Worm (Caenorhabditis elegans) whole organism, young adult: Measurements from ENCODE around the gene srx-46.
A peak's percentile ranks its signal among the peaks of the same experiment; 100 is the strongest.

Source experiments
- B0019.2 ChIP-seq: fragments of 200-800 bp; sonication (Bioruptor generic); conservative IDR thresholded peaks from 2 replicates; pipeline ENCODE4 v1.3.6; 2022; ENCODE audit warnings: missing genetic modification reagents, missing genetic modification characterization, missing compliant biosample characterization
- B0035.1 ChIP-seq: sonication (generic microtip); optimal IDR thresholded peaks from 2 replicates; lab custom pipeline; 2016; ENCODE audit warnings: missing genetic modification characterization, mild to moderate bottlenecking, missing compliant biosample characterization, missing genotype, missing genetic modification reagents
- C06A6.2 ChIP-seq: fragments of 200-800 bp; sonication (Bioruptor generic); conservative IDR thresholded peaks from 2 replicates; pipeline ENCODE4 v1.3.6; 2022; ENCODE audit warnings: missing genetic modification characterization, missing compliant biosample characterization
- F10E7.11 ChIP-seq: sonication (generic microtip); optimal IDR thresholded peaks from 2 replicates; lab custom pipeline; 2017; ENCODE audit warnings: mild to moderate bottlenecking, missing genetic modification characterization, moderate library complexity, missing compliant biosample characterization
- F33H1.4 ChIP-seq: fragments of 200-800 bp; sonication (Bioruptor generic); IDR thresholded peaks from 2 replicates; pipeline ENCODE4 v1.3.6; 2022; ENCODE audit warnings: missing genetic modification reagents, missing genetic modification characterization, missing compliant biosample characterization
- F39B2.1 ChIP-seq: fragments of 200-800 bp; sonication (Bioruptor generic); IDR thresholded peaks from 2 replicates; pipeline ENCODE4 v1.3.6; 2022; ENCODE audit warnings: missing genetic modification reagents, missing genetic modification characterization, missing compliant biosample characterization
- F52B5.7 ChIP-seq: sonication (generic microtip); optimal IDR thresholded peaks from 2 replicates; lab custom pipeline; 2016; ENCODE audit warnings: mild to moderate bottlenecking, missing genetic modification characterization, missing compliant biosample characterization
- F57A8.1 ChIP-seq: fragments of 200-800 bp; sonication (Bioruptor generic); optimal IDR thresholded peaks from 2 replicates; lab custom pipeline; 2018; ENCODE audit warnings: mild to moderate bottlenecking, missing genetic modification characterization, moderate library complexity, missing compliant biosample characterization
- F57C9.4 ChIP-seq: sonication (generic microtip); optimal IDR thresholded peaks from 2 replicates; lab custom pipeline; 2017; ENCODE audit warnings: mild to moderate bottlenecking, missing genetic modification characterization, missing compliant biosample characterization
- K12H6.12 ChIP-seq: fragments of 200-800 bp; sonication (Bioruptor generic); optimal IDR thresholded peaks from 2 replicates; lab custom pipeline; 2018; ENCODE audit warnings: mild to moderate bottlenecking, missing genetic modification characterization, missing compliant biosample characterization
- Y56A3A.18 ChIP-seq: fragments of 200-800 bp; sonication (Bioruptor generic); IDR thresholded peaks from 2 replicates; pipeline ENCODE4 v1.3.6; 2022; ENCODE audit warnings: missing genetic modification reagents, missing genetic modification characterization, missing compliant biosample characterization
- akir-1 ChIP-seq: fragments of 200-800 bp; sonication (Bioruptor generic); optimal IDR thresholded peaks from 2 replicates; lab custom pipeline; 2018; ENCODE audit warnings: mild to moderate bottlenecking, missing genetic modification characterization, moderate library complexity, missing compliant biosample characterization
- aptf-2 ChIP-seq: fragments of 200-800 bp; sonication (Bioruptor generic); conservative IDR thresholded peaks from 2 replicates; pipeline ENCODE4 v1.3.6; 2022; ENCODE audit warnings: missing genetic modification reagents, missing genetic modification characterization, missing compliant biosample characterization
- attf-3 ChIP-seq: fragments of 200-800 bp; sonication (Bioruptor generic); conservative IDR thresholded peaks from 2 replicates; pipeline ENCODE4 v1.3.6; 2022; ENCODE audit warnings: missing genetic modification reagents, missing genetic modification characterization, missing compliant biosample characterization
- attf-6 ChIP-seq: fragments of 200-800 bp; sonication (Bioruptor generic); IDR thresholded peaks from 2 replicates; pipeline ENCODE4 v1.3.6; 2022; ENCODE audit warnings: missing genetic modification reagents, missing genetic modification characterization, missing compliant biosample characterization
- cebp-1 ChIP-seq, 2 experiments: fragments of 200-800 bp in 1 of 2; sonication (Bioruptor generic) in 1 of 2; sonication (generic microtip) in 1 of 2; IDR thresholded peaks in 1 of 2; optimal IDR thresholded peaks in 1 of 2; 2 replicates each; pipeline versions ENCODE4 v1.3.6 to Lab custom; 2017 to 2022; ENCODE audit warnings: missing compliant biosample characterization in 2 of 2, missing genetic modification characterization in 2 of 2, mild to moderate bottlenecking in 1 of 2, missing genetic modification reagents in 1 of 2, moderate library complexity in 1 of 2
- cebp-2 ChIP-seq: fragments of 200-800 bp; sonication (Bioruptor generic); IDR thresholded peaks from 2 replicates; pipeline ENCODE4 v1.3.6; 2022; ENCODE audit warnings: missing genetic modification characterization, missing compliant biosample characterization
- ceh-40 ChIP-seq: fragments of 200-800 bp; sonication (Bioruptor generic); IDR thresholded peaks from 2 replicates; pipeline ENCODE4 v1.3.6; 2022; ENCODE audit warnings: missing genetic modification characterization, missing compliant biosample characterization
- ceh-79 ChIP-seq: sonication (generic microtip); optimal IDR thresholded peaks from 2 replicates; lab custom pipeline; 2017; ENCODE audit warnings: mild to moderate bottlenecking, missing genetic modification characterization, missing compliant biosample characterization
- ceh-91 ChIP-seq: fragments of 200-800 bp; sonication (Bioruptor generic); IDR thresholded peaks from 2 replicates; pipeline ENCODE4 v1.3.6; 2022; ENCODE audit warnings: missing genetic modification reagents, missing genetic modification characterization, missing compliant biosample characterization
- dpff-1 ChIP-seq: sonication (generic microtip); optimal IDR thresholded peaks from 2 replicates; lab custom pipeline; 2017; ENCODE audit warnings: mild to moderate bottlenecking, missing genetic modification characterization, missing compliant biosample characterization
- dpl-1 ChIP-seq: fragments of 150-350 bp; optimal IDR thresholded peaks from 2 replicates; lab custom pipeline; 2014; ENCODE audit warnings: missing biosample characterization, missing genetic modification reagents, missing genetic modification characterization
- ets-4 ChIP-seq: fragments of 200-800 bp; sonication (Bioruptor generic); optimal IDR thresholded peaks from 2 replicates; lab custom pipeline; 2018; ENCODE audit warnings: mild to moderate bottlenecking, missing genetic modification characterization, missing compliant biosample characterization
- fkh-3 ChIP-seq: sonication (generic microtip); optimal IDR thresholded peaks from 2 replicates; lab custom pipeline; 2016; ENCODE audit warnings: mild to moderate bottlenecking, missing genetic modification characterization, missing compliant biosample characterization
- hlh-26 ChIP-seq: fragments of 200-800 bp; sonication (Bioruptor generic); conservative IDR thresholded peaks from 2 replicates; pipeline ENCODE4 v1.3.6; 2022; ENCODE audit warnings: missing genetic modification reagents, missing genetic modification characterization, missing compliant biosample characterization
- hmg-20 ChIP-seq: fragments of 200-800 bp; sonication (Bioruptor generic); IDR thresholded peaks from 2 replicates; pipeline ENCODE4 v1.3.6; 2022; ENCODE audit warnings: missing genetic modification reagents, missing genetic modification characterization, missing compliant biosample characterization
- lag-1 ChIP-seq: fragments of 200-800 bp; sonication (Bioruptor generic); IDR thresholded peaks from 2 replicates; pipeline ENCODE4 v1.3.6; 2022; ENCODE audit warnings: missing genetic modification reagents, missing genetic modification characterization, missing compliant biosample characterization
- let-526 ChIP-seq: fragments of 200-800 bp; sonication (Bioruptor generic); IDR thresholded peaks from 2 replicates; pipeline ENCODE4 v1.3.6; 2022; ENCODE audit warnings: missing genetic modification reagents, missing genetic modification characterization, missing compliant biosample characterization
- let-607 ChIP-seq, 2 experiments: fragments of 200-800 bp in 1 of 2; sonication (Bioruptor generic) in 1 of 2; sonication (generic microtip) in 1 of 2; optimal IDR thresholded peaks; 2 replicates each; lab custom pipeline; 2016 to 2018; ENCODE audit warnings: mild to moderate bottlenecking in 2 of 2, missing compliant biosample characterization in 2 of 2, missing genetic modification characterization in 2 of 2, moderate library complexity in 2 of 2, missing genotype in 1 of 2
- lin-26 ChIP-seq: fragments of 200-800 bp; sonication (Bioruptor generic); IDR thresholded peaks from 2 replicates; pipeline ENCODE4 v1.3.6; 2022; ENCODE audit warnings: missing genetic modification reagents, missing genetic modification characterization, missing compliant biosample characterization
- lin-35 ChIP-seq, 3 experiments: fragments of 150-350 bp in 2 of 3; sonication (generic microtip) in 1 of 3; optimal IDR thresholded peaks; 2 replicates each; lab custom pipeline; 2014 to 2018; ENCODE audit warnings: missing biosample characterization in 3 of 3, missing genetic modification characterization in 3 of 3, missing genetic modification reagents in 3 of 3
- lsy-27 ChIP-seq: sonication (generic microtip); optimal IDR thresholded peaks from 2 replicates; lab custom pipeline; 2017; ENCODE audit warnings: missing genetic modification characterization, mild to moderate bottlenecking, missing compliant biosample characterization, antibody characterized with exemption, missing genotype, borderline replicate concordance; ENCODE audit not compliant: insufficient read depth
- madf-10 ChIP-seq: sonication (generic microtip); optimal IDR thresholded peaks from 2 replicates; lab custom pipeline; 2016; ENCODE audit warnings: mild to moderate bottlenecking, missing genetic modification characterization, missing compliant biosample characterization
- madf-3 ChIP-seq: fragments of 200-800 bp; sonication (Bioruptor generic); IDR thresholded peaks from 2 replicates; pipeline ENCODE4 v1.3.6; 2022; ENCODE audit warnings: missing genetic modification reagents, missing genetic modification characterization, missing compliant biosample characterization
- madf-6 ChIP-seq: fragments of 200-800 bp; sonication (Bioruptor generic); IDR thresholded peaks from 2 replicates; pipeline ENCODE4 v1.3.6; 2022; ENCODE audit warnings: missing genetic modification reagents, missing genetic modification characterization, missing compliant biosample characterization
- mxl-1 ChIP-seq: sonication (generic microtip); optimal IDR thresholded peaks from 2 replicates; lab custom pipeline; 2016; ENCODE audit warnings: missing genetic modification characterization, missing compliant biosample characterization
- nfya-1 ChIP-seq: sonication (generic microtip); optimal IDR thresholded peaks from 2 replicates; lab custom pipeline; 2017; ENCODE audit warnings: antibody characterized with exemption, missing compliant biosample characterization, missing genetic modification characterization, borderline replicate concordance; ENCODE audit not compliant: insufficient read depth
- nhr-120 ChIP-seq: fragments of 200-800 bp; sonication (Bioruptor generic); IDR thresholded peaks from 2 replicates; pipeline ENCODE4 v1.3.6; 2022; ENCODE audit warnings: missing genetic modification characterization, missing compliant biosample characterization
- pbrm-1 ChIP-seq: fragments of 200-800 bp; sonication (Bioruptor generic); IDR thresholded peaks from 2 replicates; pipeline ENCODE4 v1.3.6; 2022; ENCODE audit warnings: missing genetic modification reagents, missing genetic modification characterization, missing compliant biosample characterization
- sptf-2 ChIP-seq: fragments of 200-800 bp; sonication (Bioruptor generic); optimal IDR thresholded peaks from 2 replicates; lab custom pipeline; 2018; ENCODE audit warnings: mild to moderate bottlenecking, missing genetic modification characterization, missing compliant biosample characterization
- tbx-9 ChIP-seq: sonication (generic microtip); optimal IDR thresholded peaks from 2 replicates; lab custom pipeline; 2016; ENCODE audit warnings: borderline replicate concordance, missing genetic modification characterization, inconsistent platforms, missing compliant biosample characterization
- tlf-1 ChIP-seq: fragments of 200-800 bp; sonication (Bioruptor generic); optimal IDR thresholded peaks from 2 replicates; lab custom pipeline; 2018; ENCODE audit warnings: mild to moderate bottlenecking, missing genetic modification characterization, missing compliant biosample characterization
- unc-62 ChIP-seq: fragments of 150-350 bp; optimal IDR thresholded peaks from 2 replicates; lab custom pipeline; 2014; ENCODE audit warnings: missing biosample characterization, missing genetic modification reagents, missing genetic modification characterization
- zfh-2 ChIP-seq: fragments of 200-800 bp; sonication (Bioruptor generic); conservative IDR thresholded peaks from 2 replicates; pipeline ENCODE4 v1.3.6; 2022; ENCODE audit warnings: missing genetic modification reagents, missing genetic modification characterization, missing compliant biosample characterization
- zim-3 ChIP-seq: sonication (generic microtip); optimal IDR thresholded peaks from 2 replicates; lab custom pipeline; 2017; ENCODE audit warnings: mild to moderate bottlenecking, missing genetic modification characterization, moderate library complexity, missing compliant biosample characterization
- ztf-18 ChIP-seq: sonication (generic microtip); optimal IDR thresholded peaks from 2 replicates; lab custom pipeline; 2016; ENCODE audit warnings: missing genotype, mild to moderate bottlenecking, missing genetic modification characterization, missing compliant biosample characterization
- ztf-3 ChIP-seq: fragments of 200-800 bp; sonication (Bioruptor generic); optimal IDR thresholded peaks from 2 replicates; lab custom pipeline; 2018; ENCODE audit warnings: mild to moderate bottlenecking, missing genetic modification characterization, missing compliant biosample characterization

srx-46 gene

DNA sequence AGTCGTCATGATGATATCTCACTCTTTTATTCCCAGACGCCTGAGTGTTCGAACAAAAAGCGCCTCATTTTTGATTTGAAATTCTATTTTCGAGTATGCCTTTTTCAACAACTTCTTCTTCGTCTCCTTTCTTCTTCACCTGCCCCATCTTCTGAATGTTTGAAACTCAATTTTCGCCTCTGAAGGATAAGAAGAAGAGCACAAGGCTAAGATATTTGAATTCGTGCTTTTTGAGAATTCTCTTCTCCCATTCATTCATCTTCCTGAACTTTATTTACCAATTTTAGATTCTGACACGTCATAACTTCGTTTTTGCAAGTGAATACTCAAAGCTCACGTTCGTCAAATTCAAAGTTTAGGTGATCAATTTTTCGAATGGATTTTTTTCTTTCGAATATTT, 36.1 kb upstream of the srx-46 start:
- TF ChIP-seq fkh-3 (tag; lab: Kevin White, UChicago) (no peak), tlf-1 (no peak), F10E7.11 (no peak), dpff-1 (tag; lab: Kevin White, UChicago) (no peak), lag-1 (GFP tag; lab: Robert Waterston, UW) (no peak), aptf-2 (GFP tag; lab: Robert Waterston, UW) (no peak), cebp-2 (GFP tag; lab: Robert Waterston, UW) (no peak), ets-4 (no peak), F39B2.1 (GFP tag; lab: Robert Waterston, UW) (no peak), attf-6 (GFP tag; lab: Robert Waterston, UW) (no peak), ceh-79 (no peak), cebp-1 (GFP tag; IDR thresholded peaks at IDR 0.05; lab: Robert Waterston, UW) (no peak), cebp-1 (tag; optimal IDR thresholded peaks at IDR 0.05; lab: Kevin White, UChicago) (no peak), lin-35 (GFP tag; optimal IDR thresholded peaks at IDR 0.05; lab: Kevin White, UChicago) (no peak), ceh-40 (no peak), unc-62 (GFP tag; lab: Kevin White, UChicago) (no peak), lin-26 (GFP tag; lab: Robert Waterston, UW) (no peak), zfh-2 (no peak), madf-6 (no peak), sptf-2 (GFP tag; lab: Kevin White, UChicago) (no peak)

DNA sequence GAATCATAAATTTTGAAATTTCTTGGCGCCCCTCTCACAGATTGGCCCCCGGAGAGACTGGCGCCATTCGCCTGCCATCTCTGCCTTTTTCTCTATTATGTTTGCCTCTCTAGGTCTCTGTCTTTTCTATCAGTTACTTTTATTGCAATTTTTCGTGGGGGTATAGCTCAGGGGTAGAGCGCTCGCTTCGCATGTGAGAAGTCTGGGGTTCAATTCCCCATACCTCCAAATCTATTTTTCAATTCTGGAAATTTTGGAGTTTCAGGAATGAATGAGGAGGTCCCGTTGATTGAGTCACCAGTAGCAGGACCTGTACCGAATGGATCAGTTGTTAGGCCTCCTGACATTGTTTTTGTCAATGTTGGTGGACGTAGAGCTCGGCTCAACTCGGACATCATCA, 35.0 kb upstream of the srx-46 start, which contains the start of gene kvs-3:
TSS of gene kvs-3 (plus strand) at position 266 of the 400 bp plus-strand sequence.
- TF ChIP-seq B0035.1 (tag; lab: Kevin White, UChicago) (peak; percentile 41), dpff-1 (tag; lab: Kevin White, UChicago) (peak; percentile 44), F57C9.4 (tag; lab: Kevin White, UChicago) (no peak), attf-3 (GFP tag; lab: Robert Waterston, UW) (peak; percentile 40; the same call in 1 of the 2 replicates), ceh-91 (GFP tag; lab: Robert Waterston, UW) (peak; percentile 40; the same call in 1 of the 2 replicates), madf-3 (peak; percentile 78), hlh-26 (no peak), Y56A3A.18 (no peak; the same call in 1 of the 2 replicates), pbrm-1 (GFP tag; lab: Robert Waterston, UW) (peak; percentile 62; the same call in 1 of the 2 replicates), F57A8.1 (GFP tag; lab: Kevin White, UChicago) (peak; percentile 95), hmg-20 (GFP tag; lab: Robert Waterston, UW) (0 out of 2 replicates have a peak, but pooled peaks have one; percentile 39), dpl-1 (GFP tag; lab: Kevin White, UChicago) (peak; percentile 18), zim-3 (tag; lab: Kevin White, UChicago) (no peak), ztf-18 (peak; percentile 84), madf-10 (tag; lab: Kevin White, UChicago) (peak; percentile 80), let-526 (GFP tag; lab: Robert Waterston, UW) (no peak), C06A6.2 (peak; percentile 63), K12H6.12 (peak; percentile 78), ztf-3 (peak; percentile 56), B0019.2 (peak; percentile 49; the same call in 1 of the 2 replicates), lsy-27 (tag; lab: Kevin White, UChicago) (peak; percentile 34), tbx-9 (tag; lab: Kevin White, UChicago) (peak; percentile 19), nfya-1 (tag; lab: Kevin White, UChicago) (no peak), let-607 (tag; optimal IDR thresholded peaks at IDR 0.05; lab: Kevin White, UChicago) (peak; percentile 6 to 43), nhr-120 (peak; percentile 92; the same call in 1 of the 2 replicates), attf-6 (GFP tag; lab: Robert Waterston, UW) (peak; percentile 1), F33H1.4 (GFP tag; lab: Robert Waterston, UW) (no peak), F39B2.1 (GFP tag; lab: Robert Waterston, UW) (peak; percentile 90; the same call in 1 of the 2 replicates), akir-1 (GFP tag; lab: Kevin White, UChicago) (no peak), F52B5.7 (tag; lab: Kevin White, UChicago) (no peak), mxl-1 (tag; lab: Kevin White, UChicago) (peak; percentile 73)
